Worm (Caenorhabditis elegans): Measurements from ENCODE around the gene F47B8.13.
A peak's percentile ranks its signal among the peaks of the same experiment; 100 is the strongest.

The F47B8.13 gene

ce11 chrV:14324502-14325467 is 5.3 kb upstream of the F47B8.13 start, which contains the start of the genes F47B8.4 and F47B8.18:
F47B8.4 (minus strand) TSS chrV:14324673.
F47B8.18 (minus strand) TSS chrV:14325464.
- TF ChIP-seq syd-9 (tag; optimal IDR thresholded peaks at IDR 0.05) (no peak), ceh-48 (tag; optimal IDR thresholded peaks at IDR 0.05) (no peak), elt-4 (tag; optimal IDR thresholded peaks at IDR 0.05) (peak; percentile 42), zip-5 (tag; optimal IDR thresholded peaks at IDR 0.05) (no peak), ceh-2 (tag; optimal IDR thresholded peaks at IDR 0.05) (no peak), odd-2 (tag; optimal IDR thresholded peaks at IDR 0.05) (no peak), pag-3 (tag; optimal IDR thresholded peaks at IDR 0.05; ENCODE audit: borderline replicate concordance) (peak; percentile 4), pha-2 (tag; optimal IDR thresholded peaks at IDR 0.05) (no peak), ets-4 (tag; optimal IDR thresholded peaks at IDR 0.05) (no peak), fax-1 (tag; optimal IDR thresholded peaks at IDR 0.05) (no peak)

DNA sequence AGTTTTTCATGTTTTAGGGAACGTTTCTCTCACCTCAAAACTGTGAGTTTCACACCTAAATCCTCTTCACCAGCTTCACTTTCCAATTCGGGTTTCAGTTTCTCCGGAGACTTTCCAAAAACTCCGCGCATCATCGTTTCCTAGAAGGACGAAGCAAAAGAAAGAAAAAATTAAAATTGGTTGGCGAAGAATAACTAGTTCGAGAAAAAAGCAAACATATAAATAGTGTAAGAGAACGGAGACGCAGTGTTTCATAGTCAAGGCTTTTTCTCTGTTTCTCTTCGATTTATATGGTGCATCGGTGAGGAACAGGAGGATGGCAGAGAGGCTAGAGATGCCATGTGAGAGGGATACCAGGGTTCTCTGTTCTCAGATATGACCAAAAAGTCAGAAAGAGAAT is 3.2 kb upstream of the F47B8.13 start, which contains the start of gene F47B8.3:
Gene F47B8.3, minus strand, starts transcription at position 261 of the 400 bp plus-strand sequence.
- no peak for TF ChIP-seq sox-4 (tag; optimal IDR thresholded peaks at IDR 0.05)
- TF ChIP-seq pha-4 (tag; optimal IDR thresholded peaks at IDR 0.05), result no peak
- TF ChIP-seq nfya-1 (tag; optimal IDR thresholded peaks at IDR 0.05), result peak; percentile 13
- no peak for TF ChIP-seq ceh-2 (tag; optimal IDR thresholded peaks at IDR 0.05)

ce11 chrV:14320730-14321319 is 1.3 kb upstream of the F47B8.13 start:
- peak; percentile 78 for TF ChIP-seq elt-4 (tag; optimal IDR thresholded peaks at IDR 0.05)
- no peak for TF ChIP-seq pat-9 (tag; optimal IDR thresholded peaks at IDR 0.05)
- no peak for TF ChIP-seq pax-1 (tag; optimal IDR thresholded peaks at IDR 0.05)
- peak; percentile 28 for TF ChIP-seq ceh-9 (tag; optimal IDR thresholded peaks at IDR 0.05)
- no peak for TF ChIP-seq lin-11 (tag; optimal IDR thresholded peaks at IDR 0.05)

- no peak for TF ChIP-seq fax-1 (tag; optimal IDR thresholded peaks at IDR 0.05)
- no peak for TF ChIP-seq hlh-13 (GFP tag; optimal IDR thresholded peaks at IDR 0.05)
- TF ChIP-seq ceh-34 (tag; optimal IDR thresholded peaks at IDR 0.05), result no peak
- TF ChIP-seq C38D4.7 (GFP tag; optimal IDR thresholded peaks at IDR 0.05), result no peak
- TF ChIP-seq mec-3 (tag; optimal IDR thresholded peaks at IDR 0.05; ENCODE audit: borderline replicate concordance), result no peak
- no peak for TF ChIP-seq pax-1 (tag; optimal IDR thresholded peaks at IDR 0.05)
- TF ChIP-seq dmd-4 (tag; optimal IDR thresholded peaks at IDR 0.05; ENCODE audit: borderline replicate concordance), result no peak
Measured at ce11 chrV:14320246-14320645, 715 bp upstream of the F47B8.13 start, which contains the start of gene F47B8.14. F47B8.14 (plus strand) TSS chrV:14320546.

- TF ChIP-seq K02D7.2 (tag; optimal IDR thresholded peaks at IDR 0.05) (no peak), ama-1 (optimal IDR thresholded peaks at IDR 0.05) (no peak), mec-3 (tag; optimal IDR thresholded peaks at IDR 0.05; ENCODE audit: borderline replicate concordance) (no peak), hlh-15 (tag; optimal IDR thresholded peaks at IDR 0.05) (no peak), pha-4 (tag; optimal IDR thresholded peaks at IDR 0.05) (no peak), F13H6.1 (tag; optimal IDR thresholded peaks at IDR 0.05) (no peak), ceh-14 (tag; optimal IDR thresholded peaks at IDR 0.05) (no peak), unc-3 (GFP tag; conservative IDR thresholded peaks at IDR 0.05) (no peak), unc-3 (tag; optimal IDR thresholded peaks at IDR 0.05) (no peak), C38D4.7 (GFP tag; optimal IDR thresholded peaks at IDR 0.05) (no peak), tbx-7 (tag; optimal IDR thresholded peaks at IDR 0.05) (no peak), ceh-2 (tag; optimal IDR thresholded peaks at IDR 0.05) (no peak), ttx-3 (tag; optimal IDR thresholded peaks at IDR 0.05) (no peak), pha-2 (tag; optimal IDR thresholded peaks at IDR 0.05) (no peak), hlh-13 (GFP tag; optimal IDR thresholded peaks at IDR 0.05) (no peak), zip-5 (tag; optimal IDR thresholded peaks at IDR 0.05) (no peak), tbx-2 (tag; optimal IDR thresholded peaks at IDR 0.05) (no peak), ceh-22 (tag; optimal IDR thresholded peaks at IDR 0.05) (no peak), lin-11 (tag; optimal IDR thresholded peaks at IDR 0.05) (no peak), ets-4 (tag; optimal IDR thresholded peaks at IDR 0.05) (no peak)
Measured at ce11 chrV:14317621-14318020, 1.9 kb downstream of the F47B8.13 start.

Data from whole organism, late embryonic.